Worm (Caenorhabditis elegans) whole organism, mixed stage, embryonic: ENCODE measurements around the gene epic-3.

Experiments used
- M03D4.4 ChIP-seq: sonication (generic microtip); optimal IDR thresholded peaks from 2 replicates; lab custom pipeline; 2017; ENCODE audit warnings: mild to moderate bottlenecking, missing genetic modification characterization, missing compliant biosample characterization
- bed-3 ChIP-seq: fragments of 200-800 bp; sonication (Bioruptor generic); optimal IDR thresholded peaks from 3 replicates; lab custom pipeline; 2018; ENCODE audit warnings: mild to moderate bottlenecking, missing genetic modification characterization, moderate library complexity, missing compliant biosample characterization
- blmp-1 ChIP-seq: fragments of 150-350 bp; optimal IDR thresholded peaks from 2 replicates; lab custom pipeline; 2014; ENCODE audit warnings: missing biosample characterization, missing genetic modification characterization
- ceh-39 ChIP-seq: fragments of 150-350 bp; optimal IDR thresholded peaks from 2 replicates; lab custom pipeline; 2014; ENCODE audit warnings: missing biosample characterization, missing genetic modification characterization
- ceh-43 ChIP-seq: fragments of 200-800 bp; sonication (Bioruptor generic); optimal IDR thresholded peaks from 2 replicates; lab custom pipeline; 2018; ENCODE audit warnings: mild to moderate bottlenecking, missing genetic modification characterization, moderate library complexity, missing compliant biosample characterization
- ceh-83 ChIP-seq: fragments of 200-800 bp; sonication (Bioruptor generic); optimal IDR thresholded peaks from 2 replicates; lab custom pipeline; 2018; ENCODE audit warnings: mild to moderate bottlenecking, missing genetic modification characterization, missing compliant biosample characterization
- ces-1 ChIP-seq: fragments of 150-350 bp; optimal IDR thresholded peaks from 2 replicates; lab custom pipeline; 2014; ENCODE audit warnings: missing biosample characterization, missing genetic modification reagents, missing genetic modification characterization
- drap-1 ChIP-seq: fragments of 200-800 bp; sonication (Bioruptor generic); optimal IDR thresholded peaks from 3 replicates; lab custom pipeline; 2018; ENCODE audit warnings: mild to moderate bottlenecking, missing genetic modification characterization, missing compliant biosample characterization
- elt-1 ChIP-seq: sonication (generic microtip); optimal IDR thresholded peaks from 2 replicates; lab custom pipeline; 2017; ENCODE audit warnings: missing genetic modification characterization, mild to moderate bottlenecking, missing compliant biosample characterization, antibody characterized with exemption, moderate library complexity, borderline replicate concordance; ENCODE audit not compliant: insufficient read depth
- elt-3 ChIP-seq: fragments of 150-350 bp; optimal IDR thresholded peaks from 2 replicates; lab custom pipeline; 2014; ENCODE audit warnings: missing biosample characterization, missing genetic modification characterization
- ham-2 ChIP-seq: fragments of 200-800 bp; sonication (Bioruptor generic); optimal IDR thresholded peaks from 2 replicates; lab custom pipeline; 2018; ENCODE audit warnings: mild to moderate bottlenecking, missing genetic modification characterization, missing compliant biosample characterization
- hlh-1 ChIP-seq: fragments of 150-350 bp; optimal IDR thresholded peaks from 2 replicates; lab custom pipeline; 2014; ENCODE audit warnings: missing biosample characterization, missing genetic modification reagents, missing genetic modification characterization
- lin-13 ChIP-seq: fragments of 150-350 bp; optimal IDR thresholded peaks from 2 replicates; lab custom pipeline; 2014; ENCODE audit warnings: missing biosample characterization, missing genetic modification characterization
- lin-32 ChIP-seq: fragments of 200-800 bp; sonication (Bioruptor generic); optimal IDR thresholded peaks from 2 replicates; lab custom pipeline; 2018; ENCODE audit warnings: mild to moderate bottlenecking, missing genetic modification characterization, missing compliant biosample characterization
- lsy-2 ChIP-seq: fragments of 150-350 bp; optimal IDR thresholded peaks from 2 replicates; lab custom pipeline; 2014; ENCODE audit warnings: missing biosample characterization, missing genetic modification characterization
- mab-5 ChIP-seq: fragments of 150-350 bp; optimal IDR thresholded peaks from 2 replicates; lab custom pipeline; 2014; ENCODE audit warnings: missing biosample characterization, missing genetic modification characterization
- mep-1 ChIP-seq: fragments of 150-350 bp; optimal IDR thresholded peaks from 2 replicates; lab custom pipeline; 2017; ENCODE audit warnings: missing biosample characterization, missing genetic modification reagents, missing genetic modification characterization, inconsistent platforms
- mls-2 ChIP-seq: sonication (generic microtip); optimal IDR thresholded peaks from 2 replicates; lab custom pipeline; 2016; ENCODE audit warnings: mild to moderate bottlenecking, missing genetic modification characterization, moderate library complexity, missing compliant biosample characterization
- nhr-12 ChIP-seq: fragments of 150-350 bp; optimal IDR thresholded peaks from 2 replicates; lab custom pipeline; 2014; ENCODE audit warnings: missing biosample characterization, missing genetic modification characterization
- nhr-2 ChIP-seq: fragments of 150-350 bp; optimal IDR thresholded peaks from 2 replicates; lab custom pipeline; 2014; ENCODE audit warnings: missing biosample characterization, missing genetic modification characterization
- nhr-237 ChIP-seq: fragments of 150-350 bp; optimal IDR thresholded peaks from 2 replicates; lab custom pipeline; 2014; ENCODE audit warnings: missing biosample characterization, missing genetic modification characterization
- nhr-28 ChIP-seq: fragments of 150-350 bp; optimal IDR thresholded peaks from 2 replicates; lab custom pipeline; 2014; ENCODE audit warnings: missing biosample characterization, missing genetic modification characterization
- nhr-76 ChIP-seq: sonication (generic microtip); optimal IDR thresholded peaks from 2 replicates; lab custom pipeline; 2017; ENCODE audit warnings: missing biosample characterization, missing genetic modification characterization
- pha-4 ChIP-seq: fragments of 150-350 bp; optimal IDR thresholded peaks from 2 replicates; lab custom pipeline; 2018; ENCODE audit warnings: missing biosample characterization, missing genetic modification reagents, missing genetic modification characterization
- sem-2 ChIP-seq: fragments of 200-800 bp; sonication (Bioruptor generic); optimal IDR thresholded peaks from 2 replicates; lab custom pipeline; 2018; ENCODE audit warnings: mild to moderate bottlenecking, missing genetic modification characterization, missing compliant biosample characterization
- snpc-4 ChIP-seq: fragments of 150-350 bp; optimal IDR thresholded peaks from 2 replicates; lab custom pipeline; 2014; ENCODE audit warnings: missing biosample characterization, missing genetic modification characterization
- sptf-1 ChIP-seq: sonication (generic microtip); optimal IDR thresholded peaks from 2 replicates; lab custom pipeline; 2017; ENCODE audit warnings: mild to moderate bottlenecking, missing genetic modification characterization, moderate library complexity, missing compliant biosample characterization
- tbx-8 ChIP-seq: fragments of 200-800 bp; sonication (Bioruptor generic); optimal IDR thresholded peaks from 2 replicates; lab custom pipeline; 2018; ENCODE audit warnings: mild to moderate bottlenecking, missing genetic modification characterization, moderate library complexity, missing compliant biosample characterization
- unc-120 ChIP-seq: sonication (generic microtip); optimal IDR thresholded peaks from 2 replicates; lab custom pipeline; 2017; ENCODE audit warnings: missing genetic modification characterization, missing compliant biosample characterization; ENCODE audit not compliant: poor library complexity, severe bottlenecking
- unc-39 ChIP-seq: fragments of 150-350 bp; optimal IDR thresholded peaks from 2 replicates; lab custom pipeline; 2014; ENCODE audit warnings: missing biosample characterization, missing genetic modification characterization
- unc-62 ChIP-seq: fragments of 150-350 bp; optimal IDR thresholded peaks from 2 replicates; lab custom pipeline; 2014; ENCODE audit warnings: missing biosample characterization, missing genetic modification reagents, missing genetic modification characterization
- zip-8 ChIP-seq: fragments of 150-350 bp; optimal IDR thresholded peaks from 2 replicates; lab custom pipeline; 2014; ENCODE audit warnings: missing biosample characterization, missing genetic modification characterization
- ztf-11 ChIP-seq: fragments of 150-350 bp; optimal IDR thresholded peaks from 2 replicates; lab custom pipeline; 2014; ENCODE audit warnings: missing biosample characterization, missing genetic modification characterization

epic-3 gene

DNA sequence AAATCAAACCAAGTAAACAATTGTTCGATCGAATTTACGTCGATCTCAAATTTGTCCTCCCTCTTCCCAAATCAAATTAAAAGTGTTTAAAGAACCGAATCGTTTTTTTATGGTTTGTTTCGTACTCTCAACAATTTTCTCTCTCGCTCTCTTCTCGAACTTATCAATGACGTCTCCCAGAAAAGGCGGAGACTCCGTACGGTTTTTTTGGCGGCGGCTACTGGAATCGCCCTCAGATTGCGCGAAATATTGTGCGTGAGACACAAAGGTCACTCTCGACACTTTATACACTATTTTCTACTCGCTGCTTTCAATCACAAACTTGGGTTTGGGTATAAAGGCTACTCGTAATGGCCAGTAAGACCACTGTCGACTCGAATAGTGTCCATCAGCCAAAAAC is 3.7 kb downstream of the epic-3 start, which contains the start of gene epic-2:
epic-2 (plus strand) TSS at position 317 of the 400 bp plus-strand sequence.
- TF ChIP-seq nhr-28 = no peak
- TF ChIP-seq ceh-83 (GFP tag; lab: Kevin White, UChicago) = no peak
- no peak for TF ChIP-seq bed-3 (GFP tag; lab: Kevin White, UChicago)
- no peak for TF ChIP-seq pha-4
- no peak for TF ChIP-seq mep-1 (tag; lab: Kevin White, UChicago)
- no peak for TF ChIP-seq zip-8 (tag; lab: Kevin White, UChicago)
- no peak for TF ChIP-seq ceh-43
- TF ChIP-seq, all 35 proteins: peak for 0

DNA sequence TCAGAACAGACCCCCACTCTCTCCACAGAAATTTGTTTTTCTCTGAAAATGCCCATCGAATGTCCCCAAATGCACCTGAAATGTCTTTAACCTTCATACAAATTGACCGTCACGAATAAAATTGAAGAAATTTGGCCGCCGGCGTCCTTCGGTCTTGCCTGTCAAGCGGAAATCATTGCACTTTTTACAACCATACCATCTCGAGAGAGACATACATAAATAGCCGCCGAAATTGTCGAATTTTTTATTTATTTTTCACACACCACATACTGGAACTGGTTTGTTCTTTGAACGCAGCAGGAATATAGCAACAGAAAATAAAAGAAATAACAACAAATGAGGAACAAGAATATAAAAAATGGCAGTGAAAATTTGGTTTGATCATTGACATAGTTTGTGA is 8.5 kb downstream of the epic-3 start:
- TF ChIP-seq mep-1 (tag; lab: Kevin White, UChicago) (no peak), elt-1 (tag; lab: Kevin White, UChicago) (no peak), lin-13 (tag; lab: Kevin White, UChicago) (no peak), unc-120 (tag; lab: Kevin White, UChicago) (no peak), mab-5 (no peak), lsy-2 (tag; lab: Kevin White, UChicago) (no peak)

DNA sequence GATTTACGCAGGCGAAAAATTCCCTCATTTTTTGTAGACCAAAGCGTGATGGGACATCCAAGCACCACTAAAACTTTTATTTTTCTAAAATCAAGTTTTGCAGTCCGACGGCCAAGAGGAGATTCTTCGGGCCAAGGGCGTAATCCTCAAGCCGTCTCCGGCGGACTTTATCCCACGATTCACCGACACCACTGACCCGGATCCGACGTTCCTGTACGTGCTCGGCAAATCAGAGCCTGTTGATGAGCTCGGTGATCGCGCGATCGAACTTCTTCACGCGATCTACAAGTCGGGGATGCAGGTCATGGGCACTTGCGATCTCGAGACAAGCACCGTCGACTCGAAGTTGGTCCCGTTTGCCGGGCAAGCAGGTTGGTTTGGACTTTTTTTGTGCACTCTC is 10.6 kb downstream of the epic-3 start:
- no peak for TF ChIP-seq lin-13 (tag; lab: Kevin White, UChicago)
- TF ChIP-seq blmp-1 = no peak
- TF ChIP-seq lin-32 = no peak
- no peak for TF ChIP-seq ztf-11 (tag; lab: Kevin White, UChicago)
- TF ChIP-seq ham-2 (GFP tag; lab: Kevin White, UChicago) = no peak
- no peak for TF ChIP-seq lsy-2 (tag; lab: Kevin White, UChicago)
- TF ChIP-seq tbx-8 (GFP tag; lab: Kevin White, UChicago) = no peak
- TF ChIP-seq nhr-28 = no peak
- no peak for TF ChIP-seq ceh-83 (GFP tag; lab: Kevin White, UChicago)
- TF ChIP-seq sem-2 (GFP tag; lab: Kevin White, UChicago) = no peak

DNA sequence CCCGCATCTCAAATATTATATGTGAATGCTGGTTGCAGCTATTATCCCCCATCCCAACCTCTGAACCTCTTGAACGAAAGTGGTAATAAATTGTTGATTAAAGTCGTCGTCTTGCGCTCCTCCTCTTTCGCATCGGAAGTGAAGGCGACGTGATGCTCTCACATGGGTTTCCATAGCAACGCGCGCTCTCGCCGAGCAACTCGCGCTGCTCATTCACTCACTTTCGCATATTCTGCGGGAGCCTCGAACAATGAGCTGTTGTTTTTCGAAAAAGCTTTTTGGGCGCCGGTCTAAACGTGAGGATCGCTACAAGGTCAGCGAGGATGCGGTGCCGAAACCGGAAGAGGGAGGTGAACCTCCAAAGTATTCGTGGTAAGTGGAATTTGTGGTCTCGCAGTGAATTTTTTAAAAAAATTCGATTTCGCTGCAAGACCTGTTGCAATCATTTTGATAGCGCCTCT is 13.1 kb downstream of the epic-3 start, which contains the start of gene rpi-2:
rpi-2 (plus strand) TSS at position 234 of the 461 bp plus-strand sequence.
- TF ChIP-seq ceh-43 = no peak

DNA sequence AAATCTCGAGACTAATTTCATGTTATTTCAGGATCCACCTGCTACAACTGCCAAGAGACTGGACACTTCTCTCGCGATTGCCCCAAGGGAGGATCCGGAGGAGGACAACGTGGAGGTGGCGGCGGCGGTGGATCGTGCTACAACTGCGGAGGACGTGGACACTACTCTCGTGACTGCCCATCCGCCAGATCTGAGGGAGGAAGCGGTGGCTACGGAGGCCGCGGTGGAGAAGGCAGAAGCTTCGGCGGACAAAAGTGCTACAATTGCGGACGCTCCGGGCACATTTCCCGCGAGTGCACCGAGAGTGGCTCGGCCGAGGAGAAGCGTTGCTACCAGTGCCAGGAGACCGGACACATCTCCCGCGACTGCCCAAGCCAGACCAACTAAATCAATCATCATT is 13.6 kb downstream of the epic-3 start:
- TF ChIP-seq unc-120 (tag; lab: Kevin White, UChicago) (no peak), tbx-8 (GFP tag; lab: Kevin White, UChicago) (no peak), ces-1 (GFP tag; lab: Kevin White, UChicago) (no peak), sem-2 (GFP tag; lab: Kevin White, UChicago) (no peak), ceh-39 (tag; lab: Kevin White, UChicago) (no peak), ceh-83 (GFP tag; lab: Kevin White, UChicago) (no peak), drap-1 (GFP tag; lab: Kevin White, UChicago) (no peak), lsy-2 (tag; lab: Kevin White, UChicago) (no peak), hlh-1 (tag; lab: Kevin White, UChicago) (no peak), nhr-237 (tag; lab: Kevin White, UChicago) (no peak), unc-39 (tag; lab: Kevin White, UChicago) (no peak), elt-3 (tag; lab: Kevin White, UChicago) (no peak), mls-2 (tag; lab: Kevin White, UChicago) (no peak), elt-1 (tag; lab: Kevin White, UChicago) (no peak), mep-1 (tag; lab: Kevin White, UChicago) (no peak), ztf-11 (tag; lab: Kevin White, UChicago) (no peak), sptf-1 (tag; lab: Kevin White, UChicago) (no peak), lin-32 (no peak), blmp-1 (no peak), snpc-4 (tag; lab: Kevin White, UChicago) (no peak)

DNA sequence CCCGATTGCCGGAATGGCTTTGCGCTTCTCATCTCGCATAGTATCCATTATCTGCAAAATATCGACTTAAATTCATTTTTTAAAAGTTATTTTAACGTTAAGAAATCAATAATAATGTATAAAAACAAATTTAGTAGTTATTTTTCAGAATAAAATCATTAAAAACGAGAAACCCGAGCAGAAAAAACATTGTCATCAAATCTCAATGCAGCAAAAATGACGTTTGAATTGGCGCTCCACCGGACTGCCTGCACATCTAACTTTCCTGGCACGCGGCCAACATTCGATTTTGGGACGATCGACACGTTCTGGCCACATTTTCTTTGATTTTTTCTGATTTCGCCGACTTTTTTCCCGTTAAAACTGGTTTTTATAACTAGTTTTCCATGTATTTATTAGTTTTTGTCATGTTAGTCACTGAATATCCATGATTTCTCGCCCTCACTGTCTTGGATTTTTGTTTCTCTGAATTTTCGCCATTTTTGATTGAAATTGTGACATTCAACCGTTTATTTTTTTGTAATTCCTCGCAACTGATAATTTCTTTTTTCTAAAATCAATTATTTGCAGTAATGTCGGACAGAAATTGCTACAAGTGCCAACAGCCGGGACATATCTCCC is 14.4 kb downstream of the epic-3 start, which contains the start of the genes pbs-1 and K08D12.3:
pbs-1 (minus strand) TSS at position 51 of the 621 bp plus-strand sequence.
K08D12.3 (plus strand) TSS at position 571 of the 621 bp plus-strand sequence.
- TF ChIP-seq ces-1 (GFP tag; lab: Kevin White, UChicago) (peak; percentile 22), mep-1 (tag; lab: Kevin White, UChicago) (peak; percentile 55), lsy-2 (tag; lab: Kevin White, UChicago) (peak; percentile 72), elt-1 (tag; lab: Kevin White, UChicago) (no peak), snpc-4 (tag; lab: Kevin White, UChicago) (no peak), ceh-43 (no peak), mab-5 (no peak), blmp-1 (no peak), unc-62 (no peak), nhr-2 (no peak), bed-3 (GFP tag; lab: Kevin White, UChicago) (no peak), unc-39 (tag; lab: Kevin White, UChicago) (no peak), M03D4.4 (no peak), lin-32 (no peak), pha-4 (peak; percentile 64), zip-8 (tag; lab: Kevin White, UChicago) (no peak), nhr-76 (no peak), nhr-28 (no peak), nhr-12 (tag; lab: Kevin White, UChicago) (no peak), unc-120 (tag; lab: Kevin White, UChicago) (no peak), lin-13 (tag; lab: Kevin White, UChicago) (peak; percentile 88), elt-3 (tag; lab: Kevin White, UChicago) (no peak), sptf-1 (tag; lab: Kevin White, UChicago) (no peak), sem-2 (GFP tag; lab: Kevin White, UChicago) (no peak), mls-2 (tag; lab: Kevin White, UChicago) (no peak), ceh-39 (tag; lab: Kevin White, UChicago) (peak; percentile 49), drap-1 (GFP tag; lab: Kevin White, UChicago) (no peak)
